Worm (Caenorhabditis elegans): ENCODE data around the gene F31A3.3.

DNA sequence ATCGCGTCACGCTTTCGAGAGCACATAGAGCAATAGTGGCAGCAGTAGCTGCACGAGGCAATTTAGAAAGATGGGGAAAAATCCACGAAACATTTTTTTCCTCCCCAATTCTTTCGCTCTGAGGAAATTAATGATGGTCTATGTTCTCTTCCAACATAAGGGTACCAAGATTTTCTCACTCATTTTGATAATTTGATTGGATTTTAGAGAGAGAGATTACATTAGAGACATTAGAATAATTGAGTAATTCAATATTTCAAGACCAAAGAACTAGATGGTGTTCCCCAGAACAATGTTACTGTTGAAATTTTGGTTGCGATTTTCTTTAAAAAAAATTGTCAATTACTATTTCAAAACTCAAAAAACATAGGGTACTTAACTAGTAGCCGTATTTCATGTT is 12.4 kb downstream of the F31A3.3 start:
- TF ChIP-seq nhr-10 (tag; optimal IDR thresholded peaks at IDR 0.05) (no peak), nhr-77 (tag; optimal IDR thresholded peaks at IDR 0.05) (no peak), ama-1 (optimal IDR thresholded peaks at IDR 0.05) (no peak), skn-1 (tag; optimal IDR thresholded peaks at IDR 0.05) (no peak)

Measured in whole organism, L2 larva.